Worm (Caenorhabditis elegans) whole organism, L4 larva: ENCODE measurements around the gene prk-1.

Experiments used
- D1046.2 ChIP-seq: fragments of 200-800 bp; sonication (Bioruptor generic); IDR thresholded peaks from 2 replicates; pipeline ENCODE4 v1.3.6; 2022; ENCODE audit warnings: missing genetic modification characterization, missing compliant biosample characterization
- F44E2.7 ChIP-seq: fragments of 200-800 bp; sonication (Bioruptor generic); IDR thresholded peaks from 2 replicates; pipeline ENCODE4 v2.1.2; 2022; ENCODE audit warnings: missing genetic modification characterization, missing compliant biosample characterization
- F49E8.2 ChIP-seq: sonication (generic microtip); optimal IDR thresholded peaks from 2 replicates; lab custom pipeline; 2016; ENCODE audit warnings: missing compliant biosample characterization, mild to moderate bottlenecking, missing genetic modification characterization, borderline replicate concordance
- T26A8.4 ChIP-seq: fragments of 200-800 bp; sonication (Bioruptor generic); IDR thresholded peaks from 2 replicates; pipeline ENCODE4 v1.3.6; 2022; ENCODE audit warnings: missing genetic modification characterization, missing compliant biosample characterization
- Y48G9A.11 ChIP-seq: fragments of 200-800 bp; sonication (Bioruptor generic); IDR thresholded peaks from 2 replicates; pipeline ENCODE4 v1.3.6; 2022; ENCODE audit warnings: missing genetic modification reagents, missing genetic modification characterization, missing compliant biosample characterization
- Y75B8A.6 ChIP-seq: fragments of 200-800 bp; sonication (Bioruptor generic); IDR thresholded peaks from 2 replicates; pipeline ENCODE4 v1.3.6; 2022; ENCODE audit warnings: missing genetic modification reagents, missing genetic modification characterization, missing compliant biosample characterization
- ZK337.2 ChIP-seq: fragments of 200-800 bp; sonication (Bioruptor generic); IDR thresholded peaks from 2 replicates; pipeline ENCODE4 v1.3.6; 2022; ENCODE audit warnings: missing genetic modification reagents, missing genetic modification characterization, missing compliant biosample characterization
- ZK546.5 ChIP-seq, 2 experiments: sonication (generic microtip); optimal IDR thresholded peaks; 2 replicates each; lab custom pipeline; 2017; ENCODE audit warnings: missing biosample characterization in 2 of 2, missing genetic modification characterization in 2 of 2
- aha-1 ChIP-seq: fragments of 150-350 bp; peaks from one replicate; lab custom pipeline; 2014; ENCODE audit warnings: missing biosample characterization, missing genetic modification characterization
- aly-2 ChIP-seq: sonication (generic microtip); optimal IDR thresholded peaks from 2 replicates; lab custom pipeline; 2018; ENCODE audit warnings: missing biosample characterization, missing genetic modification characterization
- ama-1 ChIP-seq: fragments of 150-350 bp; optimal IDR thresholded peaks from 2 replicates; lab custom pipeline; 2014; ENCODE audit warnings: inconsistent platforms, mixed read lengths
- arid-1 ChIP-seq: fragments of 200-800 bp; sonication (Bioruptor generic); conservative IDR thresholded peaks from 2 replicates; pipeline ENCODE4 v1.3.6; 2022; ENCODE audit warnings: missing genetic modification reagents, missing genetic modification characterization, missing compliant biosample characterization
- attf-4 ChIP-seq: sonication (generic microtip); optimal IDR thresholded peaks from 3 replicates; lab custom pipeline; 2017; ENCODE audit warnings: missing biosample characterization, missing genetic modification characterization
- ceh-28 ChIP-seq: fragments of 150-350 bp; optimal IDR thresholded peaks from 2 replicates; lab custom pipeline; 2014; ENCODE audit warnings: missing biosample characterization, missing genetic modification reagents, missing genetic modification characterization
- ceh-44 ChIP-seq: fragments of 200-800 bp; sonication (Bioruptor generic); IDR thresholded peaks from 2 replicates; pipeline ENCODE4 v1.3.6; 2022; ENCODE audit warnings: missing genetic modification reagents, missing genetic modification characterization, missing compliant biosample characterization
- ceh-62 ChIP-seq: sonication (generic microtip); optimal IDR thresholded peaks from 2 replicates; lab custom pipeline; 2017; ENCODE audit warnings: missing biosample characterization, missing genetic modification characterization
- ceh-82 ChIP-seq: sonication (generic microtip); optimal IDR thresholded peaks from 2 replicates; lab custom pipeline; 2017; ENCODE audit warnings: missing biosample characterization, missing genetic modification characterization
- ctbp-1 ChIP-seq: fragments of 200-800 bp; sonication (Bioruptor generic); IDR thresholded peaks from 2 replicates; pipeline ENCODE4 v1.3.6; 2022; ENCODE audit warnings: missing genetic modification reagents, missing genetic modification characterization, missing compliant biosample characterization
- daf-12 ChIP-seq: fragments of 150-350 bp; optimal IDR thresholded peaks from 2 replicates; lab custom pipeline; 2014; ENCODE audit warnings: missing biosample characterization, missing genetic modification reagents, missing genetic modification characterization
- daf-16 ChIP-seq, 3 experiments: sonication (generic microtip); optimal IDR thresholded peaks; 2 replicates each; lab custom pipeline; 2016 to 2017; ENCODE audit warnings: missing genetic modification characterization in 3 of 3, missing genetic modification reagents in 3 of 3, mild to moderate bottlenecking in 2 of 3, missing compliant biosample characterization in 2 of 3, missing biosample characterization in 1 of 3, moderate library complexity in 1 of 3
- daf-19 ChIP-seq: fragments of 200-800 bp; sonication (Bioruptor generic); conservative IDR thresholded peaks from 2 replicates; pipeline ENCODE4 v1.3.6; 2022; ENCODE audit warnings: missing genetic modification characterization, missing compliant biosample characterization
- dpl-1 ChIP-seq: fragments of 150-350 bp; optimal IDR thresholded peaks from 2 replicates; lab custom pipeline; 2014; ENCODE audit warnings: missing biosample characterization, missing genetic modification reagents, missing genetic modification characterization
- dve-1 ChIP-seq: sonication (generic microtip); optimal IDR thresholded peaks from 2 replicates; lab custom pipeline; 2017; ENCODE audit warnings: antibody characterized with exemption, mild to moderate bottlenecking, missing genetic modification characterization, missing compliant biosample characterization; ENCODE audit not compliant: insufficient read depth
- egl-27 ChIP-seq: sonication (generic microtip); optimal IDR thresholded peaks from 3 replicates; lab custom pipeline; 2017; ENCODE audit warnings: missing biosample characterization, missing genetic modification reagents, missing genetic modification characterization
- fos-1 ChIP-seq: fragments of 150-350 bp; optimal IDR thresholded peaks from 2 replicates; lab custom pipeline; 2014; ENCODE audit warnings: missing biosample characterization, missing genetic modification characterization
- gei-8 ChIP-seq: fragments of 200-800 bp; sonication (Bioruptor generic); optimal IDR thresholded peaks from 2 replicates; lab custom pipeline; 2018; ENCODE audit warnings: mild to moderate bottlenecking, missing genetic modification characterization, missing compliant biosample characterization
- hlh-11 ChIP-seq: fragments of 200-800 bp; sonication (Bioruptor generic); optimal IDR thresholded peaks from 2 replicates; lab custom pipeline; 2018; ENCODE audit warnings: mild to moderate bottlenecking, missing genetic modification characterization, missing compliant biosample characterization
- lin-29 ChIP-seq: fragments of 200-800 bp; sonication (Bioruptor generic); IDR thresholded peaks from 2 replicates; pipeline ENCODE4 v1.3.6; 2022; ENCODE audit warnings: missing genetic modification reagents, missing genetic modification characterization, missing compliant biosample characterization
- lin-39 ChIP-seq: fragments of 150-350 bp; optimal IDR thresholded peaks from 2 replicates; lab custom pipeline; 2014; ENCODE audit warnings: missing biosample characterization, missing genetic modification reagents, missing genetic modification characterization
- madf-9 ChIP-seq: fragments of 200-800 bp; sonication (Bioruptor generic); conservative IDR thresholded peaks from 2 replicates; pipeline ENCODE4 v1.3.6; 2022; ENCODE audit warnings: missing genetic modification reagents, missing genetic modification characterization, missing compliant biosample characterization
- mdl-1 ChIP-seq, 2 experiments: fragments of 150-350 bp in 1 of 2; sonication (generic microtip) in 1 of 2; optimal IDR thresholded peaks; 2 replicates each; lab custom pipeline; 2014 to 2017; ENCODE audit warnings: missing biosample characterization in 2 of 2, missing genetic modification characterization in 2 of 2
- mdt-29 ChIP-seq: fragments of 200-800 bp; sonication (Bioruptor generic); IDR thresholded peaks from 2 replicates; pipeline ENCODE4 v1.3.6; 2022; ENCODE audit warnings: missing genetic modification reagents, missing genetic modification characterization, missing compliant biosample characterization
- mep-1 ChIP-seq: fragments of 150-350 bp; sonication (generic microtip); optimal IDR thresholded peaks from 3 replicates; lab custom pipeline; 2014; ENCODE audit warnings: missing biosample characterization, missing genetic modification characterization
- mes-2 ChIP-seq: sonication (generic microtip); optimal IDR thresholded peaks from 2 replicates; lab custom pipeline; 2016; ENCODE audit warnings: missing genotype, mild to moderate bottlenecking, missing genetic modification characterization, missing compliant biosample characterization; ENCODE audit not compliant: poor library complexity, severe bottlenecking
- mxl-3 ChIP-seq: fragments of 200-800 bp; sonication (Bioruptor generic); optimal IDR thresholded peaks from 2 replicates; lab custom pipeline; 2018; ENCODE audit warnings: mild to moderate bottlenecking, missing genetic modification characterization, missing compliant biosample characterization
- nhr-102 ChIP-seq: sonication (generic microtip); optimal IDR thresholded peaks from 2 replicates; lab custom pipeline; 2016; ENCODE audit warnings: mild to moderate bottlenecking, missing genetic modification characterization, moderate library complexity, missing compliant biosample characterization
- nhr-25 ChIP-seq: sonication (generic microtip); optimal IDR thresholded peaks from 2 replicates; lab custom pipeline; 2017; ENCODE audit warnings: missing genetic modification characterization, mild to moderate bottlenecking, missing compliant biosample characterization, antibody characterized with exemption, moderate library complexity, borderline replicate concordance; ENCODE audit not compliant: insufficient read depth
- nhr-77 ChIP-seq: fragments of 150-350 bp; optimal IDR thresholded peaks from 2 replicates; lab custom pipeline; 2014; ENCODE audit warnings: missing biosample characterization, missing genetic modification characterization
- pqm-1 ChIP-seq: sonication (generic microtip); optimal IDR thresholded peaks from 2 replicates; lab custom pipeline; 2017; ENCODE audit warnings: missing biosample characterization, missing genetic modification characterization
- saeg-2 ChIP-seq: fragments of 200-800 bp; sonication (Bioruptor generic); IDR thresholded peaks from 2 replicates; pipeline ENCODE4 v1.3.6; 2022; ENCODE audit warnings: missing genetic modification reagents, missing genetic modification characterization, missing compliant biosample characterization
- sdz-12 ChIP-seq: fragments of 200-800 bp; sonication (Bioruptor generic); optimal IDR thresholded peaks from 2 replicates; lab custom pipeline; 2018; ENCODE audit warnings: mild to moderate bottlenecking, missing genetic modification characterization, missing compliant biosample characterization
- set-16 ChIP-seq: fragments of 200-800 bp; sonication (Bioruptor generic); IDR thresholded peaks from 2 replicates; pipeline ENCODE4 v1.3.6; 2022; ENCODE audit warnings: missing genetic modification reagents, missing genetic modification characterization, missing compliant biosample characterization
- skn-1 ChIP-seq: fragments of 150-350 bp; optimal IDR thresholded peaks from 2 replicates; lab custom pipeline; 2014; ENCODE audit warnings: missing biosample characterization, missing genetic modification characterization
- snpc-4 ChIP-seq: fragments of 150-350 bp; optimal IDR thresholded peaks from 2 replicates; lab custom pipeline; 2014; ENCODE audit warnings: missing biosample characterization, missing genetic modification characterization
- spr-1 ChIP-seq: sonication (generic microtip); optimal IDR thresholded peaks from 2 replicates; lab custom pipeline; 2016; ENCODE audit warnings: mild to moderate bottlenecking, missing genetic modification characterization, missing compliant biosample characterization
- tag-97 ChIP-seq: fragments of 200-800 bp; sonication (Bioruptor generic); IDR thresholded peaks from 2 replicates; pipeline ENCODE4 v1.3.6; 2022; ENCODE audit warnings: missing genetic modification characterization, missing compliant biosample characterization
- unc-39 ChIP-seq: sonication (generic microtip); optimal IDR thresholded peaks from 2 replicates; lab custom pipeline; 2017; ENCODE audit warnings: missing biosample characterization, missing genetic modification characterization
- unc-62 ChIP-seq, 3 experiments: fragments of 150-350 bp in 1 of 3; sonication (generic microtip); optimal IDR thresholded peaks in 2 of 3; peaks in 1 of 3; 1 replicate in 1 of 3; 2 replicates in 2 of 3; lab custom pipeline; 2014 to 2017; ENCODE audit warnings: missing biosample characterization in 3 of 3, missing genetic modification characterization in 3 of 3, missing genetic modification reagents in 3 of 3, missing genotype in 1 of 3
- zfp-3 ChIP-seq: fragments of 200-800 bp; sonication (Bioruptor generic); conservative IDR thresholded peaks from 2 replicates; pipeline ENCODE4 v1.3.6; 2022; ENCODE audit warnings: missing genetic modification reagents, missing genetic modification characterization, missing compliant biosample characterization

Gene prk-1

ce11 chrIII:6971662-6972284 is 18.2 kb upstream of the prk-1 start, which contains the start of the genes eef-1A.1 and rfc-4 (continued):
- TF ChIP-seq gei-8 = no peak
- peak; percentile 69; the same call in 1 of the 2 replicates for TF ChIP-seq madf-9 (GFP tag; lab: Robert Waterston, UW)
- peak; percentile 99 for TF ChIP-seq aha-1 (tag; lab: Kevin White, UChicago)
- TF ChIP-seq tag-97 (GFP tag; lab: Robert Waterston, UW) = no peak
- TF ChIP-seq arid-1 (GFP tag; lab: Robert Waterston, UW) = peak; percentile 87
- peak; percentile 99 for TF ChIP-seq dve-1 (tag; lab: Kevin White, UChicago)
- TF ChIP-seq nhr-77 (tag; lab: Kevin White, UChicago) = peak; percentile 98
- peak; percentile 98 for TF ChIP-seq mep-1 (tag; lab: Kevin White, UChicago)
- TF ChIP-seq dpl-1 = peak; percentile 96
- TF ChIP-seq ctbp-1 (GFP tag; lab: Robert Waterston, UW) = peak; percentile 78
- TF ChIP-seq Y75B8A.6 (GFP tag; lab: Robert Waterston, UW) = no peak
- peak; percentile 82 for TF ChIP-seq spr-1
- TF ChIP-seq mdl-1 (tag; optimal IDR thresholded peaks at IDR 0.05; lab: Kevin White, UChicago) = peak; percentile 24 to 91
- peak; percentile 79 to 99 for TF ChIP-seq ZK546.5 (tag; optimal IDR thresholded peaks at IDR 0.05; lab: Kevin White, UChicago)
- no peak for TF ChIP-seq unc-39 (tag; lab: Kevin White, UChicago)
- no peak for TF ChIP-seq saeg-2 (GFP tag; lab: Robert Waterston, UW)
- TF ChIP-seq snpc-4 (tag; lab: Kevin White, UChicago) = no peak
- TF ChIP-seq T26A8.4 (GFP tag; lab: Robert Waterston, UW) = peak; percentile 85
- TF ChIP-seq fos-1 (tag; lab: Kevin White, UChicago) = no peak
- TF ChIP-seq ceh-62 (tag; lab: Kevin White, UChicago) = peak; percentile 9
- TF ChIP-seq mxl-3 (GFP tag; lab: Kevin White, UChicago) = peak; percentile 84
- TF ChIP-seq attf-4 = no peak
- no peak for TF ChIP-seq ZK337.2 (GFP tag; lab: Robert Waterston, UW)
- TF ChIP-seq mdt-29 = peak; percentile 24; the same call in 1 of the 2 replicates
- TF ChIP-seq F49E8.2 (tag; lab: Kevin White, UChicago) = peak; percentile 71
- peak; percentile 81 for TF ChIP-seq zfp-3 (GFP tag; lab: Robert Waterston, UW)
- TF ChIP-seq D1046.2 (GFP tag; lab: Robert Waterston, UW) = no peak
- no peak for TF ChIP-seq ceh-82
- no peak for TF ChIP-seq skn-1 (tag; lab: Kevin White, UChicago)
- no peak for TF ChIP-seq daf-12 (tag; lab: Kevin White, UChicago)
- TF ChIP-seq mes-2 (tag; lab: Kevin White, UChicago) = peak; percentile 97
- TF ChIP-seq nhr-25 (tag; lab: Kevin White, UChicago) = peak; percentile 95
- TF ChIP-seq hlh-11 (tag; lab: Kevin White, UChicago) = peak; percentile 95
- peak; percentile 22 to 34 for TF ChIP-seq daf-16 (GFP tag; optimal IDR thresholded peaks at IDR 0.05; lab: Kevin White, UChicago)
- peak; percentile 86 for TF ChIP-seq daf-16 (tag; optimal IDR thresholded peaks at IDR 0.05; lab: Kevin White, UChicago)
- peak; percentile 55 for TF ChIP-seq lin-39 (tag; lab: Kevin White, UChicago)
- no peak for TF ChIP-seq set-16 (GFP tag; lab: Robert Waterston, UW)
- peak in 1 of 2 experiments; percentile 99 for TF ChIP-seq unc-62 (GFP tag; optimal IDR thresholded peaks at IDR 0.05 in 1 of 2; lab: Kevin White, UChicago)
- no peak for TF ChIP-seq unc-62 (tag; optimal IDR thresholded peaks at IDR 0.05; lab: Kevin White, UChicago)
- no peak for TF ChIP-seq egl-27 (tag; lab: Kevin White, UChicago)
- TF ChIP-seq sdz-12 (GFP tag; lab: Kevin White, UChicago) = no peak
- peak; percentile 41 for TF ChIP-seq pqm-1 (tag; lab: Kevin White, UChicago)
- peak; percentile 77 for TF ChIP-seq Y48G9A.11
- TF ChIP-seq ceh-44 (GFP tag; lab: Robert Waterston, UW) = no peak
- TF ChIP-seq nhr-102 = peak; percentile 89
- TF ChIP-seq ceh-28 (tag; lab: Kevin White, UChicago) = no peak
- peak; percentile 66 for TF ChIP-seq ama-1 (lab: Kevin White, UChicago)
- no peak for TF ChIP-seq aly-2
- no peak for TF ChIP-seq F44E2.7
- TF ChIP-seq daf-19 = no peak
- peak; percentile 65; the same call in 1 of the 2 replicates for TF ChIP-seq lin-29
